Fruit fly (Drosophila melanogaster): ENCODE results near the gene CG11226.

CG11226 gene

DNA sequence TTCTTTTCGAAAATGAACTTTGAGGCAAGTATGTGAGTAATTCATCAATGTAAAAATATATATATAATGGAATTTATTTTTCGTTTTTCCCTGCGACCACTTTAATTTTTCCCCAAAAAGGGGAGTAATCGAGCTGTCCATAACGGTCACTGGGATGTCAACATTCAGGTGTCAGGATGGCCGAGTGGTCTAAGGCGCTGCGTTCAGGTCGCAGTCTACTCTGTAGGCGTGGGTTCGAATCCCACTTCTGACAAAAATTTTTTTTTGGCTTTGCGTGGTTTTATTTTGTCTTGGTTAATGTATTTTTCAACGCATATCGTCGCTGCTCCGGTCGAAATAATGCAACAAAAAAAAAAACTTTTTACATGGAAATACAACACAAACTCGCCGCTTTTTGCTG lies 6.2 kb downstream of the CG11226 start (continued):
- TF ChIP-seq eve (GFP tag; optimal IDR thresholded peaks at IDR 0.05) = no peak
- TF ChIP-seq CG7357 (GFP tag; IDR thresholded peaks at IDR 0.05) = no peak
- TF ChIP-seq unc-4 (GFP tag; IDR thresholded peaks at IDR 0.05; ENCODE audit: partially characterized antibody) = peak; percentile 13; the same call in 1 of the 2 replicates
- TF ChIP-seq CG13296 (GFP tag; optimal IDR thresholded peaks at IDR 0.05) = no peak
- TF ChIP-seq CG6813 (GFP tag; optimal IDR thresholded peaks at IDR 0.05) = no peak
- peak; percentile 82 for TF ChIP-seq mld (GFP tag; IDR thresholded peaks at IDR 0.05; ENCODE audit: partially characterized antibody)
- TF ChIP-seq pros (GFP tag; optimal IDR thresholded peaks at IDR 0.05) = no peak
- no peak for TF ChIP-seq CG4282 (GFP tag; optimal IDR thresholded peaks at IDR 0.05)
- TF ChIP-seq dm (GFP tag; optimal IDR thresholded peaks at IDR 0.05) = no peak
- no peak for TF ChIP-seq CG6272 (GFP tag; IDR thresholded peaks at IDR 0.05)
- no peak for TF ChIP-seq CG5245 (GFP tag; optimal IDR thresholded peaks at IDR 0.05)
- no peak for TF ChIP-seq CG30020 (tag; optimal IDR thresholded peaks at IDR 0.05)
- no peak for TF ChIP-seq Camta (GFP tag; optimal IDR thresholded peaks at IDR 0.05)
- TF ChIP-seq CG15011 (GFP tag; optimal IDR thresholded peaks at IDR 0.05) = no peak
- TF ChIP-seq E2f2 (GFP tag; IDR thresholded peaks at IDR 0.05) = no peak
- no peak for TF ChIP-seq gcm (GFP tag; optimal IDR thresholded peaks at IDR 0.05)
- no peak for TF ChIP-seq CG8089 (GFP tag; optimal IDR thresholded peaks at IDR 0.05)
- TF ChIP-seq CG14860 (GFP tag; IDR thresholded peaks at IDR 0.05; ENCODE audit: partially characterized antibody) = peak; percentile 77
- TF ChIP-seq CG6791 (GFP tag; IDR thresholded peaks at IDR 0.05; ENCODE audit: partially characterized antibody) = peak; percentile 93
- TF ChIP-seq CG3838 (GFP tag; optimal IDR thresholded peaks at IDR 0.05) = no peak
- no peak for TF ChIP-seq pb (GFP tag; optimal IDR thresholded peaks at IDR 0.05)
- TF ChIP-seq CG8388 (GFP tag; optimal IDR thresholded peaks at IDR 0.05) = no peak
- TF ChIP-seq CG6765 (GFP tag; optimal IDR thresholded peaks at IDR 0.05) = no peak
- TF ChIP-seq CG3847 (GFP tag; IDR thresholded peaks at IDR 0.05) = no peak
- TF ChIP-seq her (GFP tag; optimal IDR thresholded peaks at IDR 0.05) = no peak
- TF ChIP-seq Bteb2 (GFP tag; optimal IDR thresholded peaks at IDR 0.05) = no peak
- no peak for TF ChIP-seq CG4730 (GFP tag; IDR thresholded peaks at IDR 0.05)
- peak; percentile 98 for TF ChIP-seq Bdp1 (GFP tag; optimal IDR thresholded peaks at IDR 0.05)
- no peak for TF ChIP-seq CG12942 (GFP tag; optimal IDR thresholded peaks at IDR 0.05)
- TF ChIP-seq pita (GFP tag; optimal IDR thresholded peaks at IDR 0.05) = no peak
- TF ChIP-seq CG17385 (GFP tag; optimal IDR thresholded peaks at IDR 0.05) = no peak
- peak; percentile 78; the same call in 1 of the 2 replicates for TF ChIP-seq CG42726 (GFP tag; IDR thresholded peaks at IDR 0.05; ENCODE audit: partially characterized antibody)
- no peak for TF ChIP-seq chif (GFP tag; optimal IDR thresholded peaks at IDR 0.05)
- peak; percentile 74 for TF ChIP-seq HLH4C (GFP tag; IDR thresholded peaks at IDR 0.05; ENCODE audit: partially characterized antibody)
- TF ChIP-seq ind (GFP tag; optimal IDR thresholded peaks at IDR 0.05) = no peak
- TF ChIP-seq Scr (GFP tag; IDR thresholded peaks at IDR 0.05; ENCODE audit: partially characterized antibody) = peak; percentile 67
- peak; percentile 82 for TF ChIP-seq nerfin-2 (GFP tag; IDR thresholded peaks at IDR 0.05; ENCODE audit: partially characterized antibody)
- no peak for TF ChIP-seq CG2889 (GFP tag; IDR thresholded peaks at IDR 0.05)
- TF ChIP-seq cato (GFP tag; optimal IDR thresholded peaks at IDR 0.05; ENCODE audit: borderline replicate concordance) = no peak
- peak; percentile 62; the same call in 2 of the 3 replicates for TF ChIP-seq knrl (GFP tag; IDR thresholded peaks at IDR 0.05; ENCODE audit: partially characterized antibody)
- TF ChIP-seq cwo (GFP tag; optimal IDR thresholded peaks at IDR 0.05) = no peak
- no peak for TF ChIP-seq vfl (GFP tag; optimal IDR thresholded peaks at IDR 0.05)
- no peak for TF ChIP-seq CG3726 (GFP tag; IDR thresholded peaks at IDR 0.05)
- TF ChIP-seq chinmo (GFP tag; IDR thresholded peaks at IDR 0.05; ENCODE audit: partially characterized antibody) = no peak
- TF ChIP-seq yki (optimal IDR thresholded peaks at IDR 0.05) = no peak
- no peak for TF ChIP-seq CG1832 (GFP tag; optimal IDR thresholded peaks at IDR 0.05)
- TF ChIP-seq danr (GFP tag; IDR thresholded peaks at IDR 0.05) = 0 out of 2 replicates have a peak, but pooled peaks have one; percentile 17
- peak; percentile 69 for TF ChIP-seq tna (GFP tag; IDR thresholded peaks at IDR 0.05; ENCODE audit: partially characterized antibody)
- peak; percentile 23 for TF ChIP-seq hkb (optimal IDR thresholded peaks at IDR 0.05)
- TF ChIP-seq hkb (GFP tag; IDR thresholded peaks at IDR 0.05) = no peak
- TF ChIP-seq Med (GFP tag) = peak; percentile 21

Data from whole organism, embryonic.